Worm (Caenorhabditis elegans) whole organism, mixed stage, embryonic: Measurements from ENCODE around the gene gst-34.

Experiments
- ceh-39 ChIP-seq: fragments of 150-350 bp; optimal IDR thresholded peaks from 2 replicates; lab custom pipeline; 2014; ENCODE audit warnings: missing biosample characterization, missing genetic modification characterization
- ces-1 ChIP-seq: fragments of 150-350 bp; optimal IDR thresholded peaks from 2 replicates; lab custom pipeline; 2014; ENCODE audit warnings: missing biosample characterization, missing genetic modification reagents, missing genetic modification characterization
- lsy-2 ChIP-seq: fragments of 150-350 bp; optimal IDR thresholded peaks from 2 replicates; lab custom pipeline; 2014; ENCODE audit warnings: missing biosample characterization, missing genetic modification characterization
- mep-1 ChIP-seq: fragments of 150-350 bp; optimal IDR thresholded peaks from 2 replicates; lab custom pipeline; 2017; ENCODE audit warnings: missing biosample characterization, missing genetic modification reagents, missing genetic modification characterization, inconsistent platforms
- unc-39 ChIP-seq: fragments of 150-350 bp; optimal IDR thresholded peaks from 2 replicates; lab custom pipeline; 2014; ENCODE audit warnings: missing biosample characterization, missing genetic modification characterization
- unc-62 ChIP-seq: fragments of 150-350 bp; optimal IDR thresholded peaks from 2 replicates; lab custom pipeline; 2014; ENCODE audit warnings: missing biosample characterization, missing genetic modification reagents, missing genetic modification characterization

ce11 chrII:15205346-15205745 lies 22.3 kb upstream of the gst-34 start:
- TF ChIP-seq lsy-2 (tag; lab: Kevin White, UChicago) (no peak), ces-1 (GFP tag; lab: Kevin White, UChicago) (no peak), unc-39 (tag; lab: Kevin White, UChicago) (no peak), mep-1 (tag; lab: Kevin White, UChicago) (no peak), unc-62 (GFP tag; lab: Kevin White, UChicago) (no peak), ceh-39 (no peak)
